Worm (Caenorhabditis elegans) whole organism, L4/young adult: ENCODE results near the gene F42F12.11.

Experiments
- W03F9.2 ChIP-seq: fragments of 150-350 bp; optimal IDR thresholded peaks from 2 replicates; lab custom pipeline; 2014; ENCODE audit warnings: missing biosample characterization, missing genetic modification characterization
- dao-5 ChIP-seq: sonication (generic microtip); optimal IDR thresholded peaks from 2 replicates; lab custom pipeline; 2016; ENCODE audit warnings: missing genotype, missing genetic modification characterization, moderate library complexity, missing compliant biosample characterization
- him-1 ChIP-seq: sonication (generic microtip); optimal IDR thresholded peaks from 2 replicates; lab custom pipeline; 2016; ENCODE audit warnings: missing genotype, missing genetic modification reagents, missing genetic modification characterization, missing compliant biosample characterization

DNA sequence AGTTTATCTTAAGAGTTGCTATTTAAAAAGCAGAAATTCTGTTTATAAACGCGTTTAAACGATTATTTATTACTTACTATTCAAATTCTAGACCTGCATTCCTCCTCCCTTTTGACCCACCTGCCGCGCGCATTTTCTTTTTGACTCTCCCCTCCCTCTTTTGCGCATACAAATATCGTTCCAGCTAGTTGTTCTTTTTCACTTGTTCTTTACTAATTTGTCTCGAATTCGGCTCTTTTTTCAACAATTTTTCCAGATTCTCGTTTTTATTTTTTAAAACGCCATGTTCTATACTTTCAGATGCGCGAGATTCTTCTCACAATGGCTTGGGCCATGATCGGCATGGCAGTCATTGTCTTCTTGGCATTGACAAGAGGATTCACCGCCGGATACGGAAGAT is 18.6 kb downstream of the F42F12.11 start, which contains the start of gene F19H6.4:
- TF ChIP-seq him-1 (tag; lab: Kevin White, UChicago) (no peak), W03F9.2 (tag; lab: Kevin White, UChicago) (no peak), dao-5 (tag; lab: Kevin White, UChicago) (no peak)
